Fruit fly (Drosophila melanogaster) whole organism, prepupa: Measurements from ENCODE around the gene CG5808.
A peak's percentile ranks its signal among the peaks of the same experiment; 100 is the strongest.

Experiments
- Blimp-1 ChIP-seq: fragments of 200-800 bp; sonication (Bioruptor generic); optimal IDR thresholded peaks from 3 replicates; lab custom pipeline; 2017; ENCODE audit warnings: missing biosample characterization, missing genetic modification characterization, mild to moderate bottlenecking, moderate library complexity, missing genetic modification reagents
- CG10631 ChIP-seq: fragments of 200-800 bp; sonication (Bioruptor generic); optimal IDR thresholded peaks from 2 replicates; lab custom pipeline; 2016; ENCODE audit warnings: missing biosample characterization, missing genetic modification characterization
- CG10669 ChIP-seq: fragments of 200-800 bp; sonication (Bioruptor generic); optimal IDR thresholded peaks from 3 replicates; lab custom pipeline; 2018; ENCODE audit warnings: missing biosample characterization, mild to moderate bottlenecking, missing genetic modification characterization, moderate library complexity
- CG11294 ChIP-seq: fragments of 200-800 bp; sonication (Bioruptor generic); IDR thresholded peaks from 2 replicates; pipeline ENCODE4 v1.3.6; 2022; ENCODE audit warnings: missing biosample characterization, missing genetic modification characterization
- CG11762 ChIP-seq: fragments of 200-800 bp; sonication (Bioruptor generic); optimal IDR thresholded peaks from 3 replicates; lab custom pipeline; 2016; ENCODE audit warnings: missing biosample characterization, missing genetic modification characterization; ENCODE audit not compliant: insufficient read depth
- CG16779 ChIP-seq: fragments of 200-800 bp; sonication (Bioruptor generic); optimal IDR thresholded peaks from 3 replicates; lab custom pipeline; 2017; ENCODE audit warnings: missing biosample characterization, mild to moderate bottlenecking, missing genetic modification characterization
- CG31627 ChIP-seq: fragments of 200-800 bp; sonication (Bioruptor generic); optimal IDR thresholded peaks from 3 replicates; lab custom pipeline; 2016; ENCODE audit warnings: missing biosample characterization, missing genetic modification characterization
- CG32006 ChIP-seq: fragments of 200-800 bp; sonication (Bioruptor generic); optimal IDR thresholded peaks from 3 replicates; lab custom pipeline; 2017; ENCODE audit warnings: missing biosample characterization, mild to moderate bottlenecking, missing genetic modification characterization
- CG34406 ChIP-seq: fragments of 200-800 bp; sonication (Bioruptor generic); optimal IDR thresholded peaks from 3 replicates; lab custom pipeline; 2016; ENCODE audit warnings: missing biosample characterization, missing genetic modification characterization
- CG3919 ChIP-seq: fragments of 200-800 bp; sonication (Bioruptor generic); optimal IDR thresholded peaks from 3 replicates; lab custom pipeline; 2016; ENCODE audit warnings: missing biosample characterization, missing genetic modification characterization
- CG4318 ChIP-seq: fragments of 200-800 bp; sonication (Bioruptor generic); optimal IDR thresholded peaks from 3 replicates; lab custom pipeline; 2017; ENCODE audit warnings: missing biosample characterization, mild to moderate bottlenecking, missing genetic modification characterization
- CG6163 ChIP-seq: fragments of 200-800 bp; sonication (Bioruptor generic); IDR thresholded peaks from 3 replicates; pipeline ENCODE4 v1.3.6; 2022; ENCODE audit warnings: missing biosample characterization, missing genetic modification characterization
- CG6792 ChIP-seq: fragments of 200-800 bp; sonication (Bioruptor generic); optimal IDR thresholded peaks from 3 replicates; lab custom pipeline; 2016; ENCODE audit warnings: missing biosample characterization, missing genetic modification characterization
- CG7368 ChIP-seq: fragments of 200-800 bp; sonication (Bioruptor generic); optimal IDR thresholded peaks from 3 replicates; lab custom pipeline; 2016; ENCODE audit warnings: missing biosample characterization, missing genetic modification characterization
- CG8119 ChIP-seq: fragments of 200-800 bp; sonication (Bioruptor generic); IDR thresholded peaks from 3 replicates; pipeline ENCODE4 v1.3.6; 2022; ENCODE audit warnings: missing biosample characterization, missing genetic modification characterization
- CG8319 ChIP-seq: fragments of 200-800 bp; sonication (Bioruptor generic); optimal IDR thresholded peaks from 3 replicates; lab custom pipeline; 2016; ENCODE audit warnings: missing biosample characterization, missing genetic modification characterization
- CG8632 ChIP-seq: fragments of 200-800 bp; sonication (Bioruptor generic); optimal IDR thresholded peaks from 3 replicates; lab custom pipeline; 2016; ENCODE audit warnings: missing biosample characterization, missing genetic modification characterization
- CG9139 ChIP-seq: fragments of 200-800 bp; sonication (Bioruptor generic); optimal IDR thresholded peaks from 3 replicates; lab custom pipeline; 2017; ENCODE audit warnings: missing biosample characterization, mild to moderate bottlenecking, missing genetic modification characterization
- Eip75B ChIP-seq: fragments of 200-800 bp; sonication (Bioruptor generic); optimal IDR thresholded peaks from 3 replicates; lab custom pipeline; 2016; ENCODE audit warnings: missing biosample characterization, missing genetic modification characterization
- Eip78C ChIP-seq: fragments of 200-800 bp; sonication (Bioruptor generic); peaks from one replicate; lab custom pipeline; 2016; ENCODE audit warnings: missing biosample characterization, missing genetic modification characterization
- Eip93F ChIP-seq: fragments of 200-800 bp; sonication (Bioruptor generic); optimal IDR thresholded peaks from 2 replicates; lab custom pipeline; 2016; ENCODE audit warnings: missing biosample characterization, mild to moderate bottlenecking, missing genetic modification characterization
- Ets21C ChIP-seq: fragments of 200-800 bp; sonication (Bioruptor generic); optimal IDR thresholded peaks from 3 replicates; lab custom pipeline; 2016; ENCODE audit warnings: missing biosample characterization, missing genetic modification characterization
- Ets96B ChIP-seq: fragments of 200-800 bp; optimal IDR thresholded peaks from 2 replicates; lab custom pipeline; 2019; ENCODE audit warnings: missing biosample characterization, mild to moderate bottlenecking, missing genetic modification characterization, moderate library complexity
- Gug ChIP-seq: fragments of 200-800 bp; sonication (Bioruptor generic); IDR thresholded peaks from 2 replicates; pipeline ENCODE4 v1.3.6; 2022; ENCODE audit warnings: missing biosample characterization, missing genetic modification characterization
- Hr38 ChIP-seq: sonication (Bioruptor generic); optimal IDR thresholded peaks from 2 replicates; lab custom pipeline; 2016; ENCODE audit warnings: missing biosample characterization, missing genetic modification characterization
- Hr39 ChIP-seq: fragments of 200-800 bp; sonication (Bioruptor generic); optimal IDR thresholded peaks from 2 replicates; lab custom pipeline; 2016; ENCODE audit warnings: missing biosample characterization, missing genetic modification characterization
- Lpt ChIP-seq: fragments of 200-800 bp; sonication (Bioruptor generic); optimal IDR thresholded peaks from 3 replicates; lab custom pipeline; 2016; ENCODE audit warnings: missing biosample characterization, missing genetic modification characterization
- Met ChIP-seq: fragments of 200-800 bp; sonication (Bioruptor generic); optimal IDR thresholded peaks from 3 replicates; lab custom pipeline; 2016; ENCODE audit warnings: missing biosample characterization, missing genetic modification characterization
- OdsH ChIP-seq: fragments of 200-800 bp; sonication (Bioruptor generic); optimal IDR thresholded peaks from 3 replicates; lab custom pipeline; 2016; ENCODE audit warnings: missing biosample characterization, missing genetic modification characterization
- Smox ChIP-seq: fragments of 200-800 bp; sonication (Bioruptor generic); optimal IDR thresholded peaks from 3 replicates; lab custom pipeline; 2016; ENCODE audit warnings: missing biosample characterization, missing genetic modification characterization
- Sox102F ChIP-seq: fragments of 200-800 bp; sonication (Bioruptor generic); optimal IDR thresholded peaks from 2 replicates; lab custom pipeline; 2016; ENCODE audit warnings: missing biosample characterization, mild to moderate bottlenecking, missing genetic modification characterization
- Sox14 ChIP-seq: fragments of 200-800 bp; sonication (Bioruptor generic); optimal IDR thresholded peaks from 3 replicates; lab custom pipeline; 2016; ENCODE audit warnings: missing biosample characterization, missing genetic modification characterization
- Sox15 ChIP-seq: fragments of 200-800 bp; sonication (Bioruptor generic); optimal IDR thresholded peaks from 3 replicates; lab custom pipeline; 2016; ENCODE audit warnings: missing biosample characterization, missing genetic modification characterization
- achi ChIP-seq: fragments of 200-800 bp; sonication (Bioruptor generic); optimal IDR thresholded peaks from 3 replicates; lab custom pipeline; 2016; ENCODE audit warnings: missing biosample characterization, missing genetic modification characterization
- acj6 ChIP-seq: fragments of 200-800 bp; sonication (Bioruptor generic); optimal IDR thresholded peaks from 3 replicates; lab custom pipeline; 2016; ENCODE audit warnings: missing biosample characterization, missing genetic modification characterization
- dac ChIP-seq: fragments of 200-800 bp; sonication (Bioruptor generic); optimal IDR thresholded peaks from 2 replicates; lab custom pipeline; 2017; ENCODE audit warnings: missing biosample characterization, mild to moderate bottlenecking, missing genetic modification characterization
- dsx ChIP-seq: fragments of 200-800 bp; optimal IDR thresholded peaks from 3 replicates; lab custom pipeline; 2019; ENCODE audit warnings: missing biosample characterization, mild to moderate bottlenecking, missing genetic modification characterization, moderate library complexity; ENCODE audit not compliant: poor library complexity, severe bottlenecking
- fd59A ChIP-seq: fragments of 200-800 bp; sonication (Bioruptor generic); optimal IDR thresholded peaks from 2 replicates; lab custom pipeline; 2017; ENCODE audit warnings: missing biosample characterization, mild to moderate bottlenecking, missing genetic modification characterization, missing genetic modification reagents
- lz ChIP-seq: fragments of 200-800 bp; sonication (Bioruptor generic); optimal IDR thresholded peaks from 3 replicates; lab custom pipeline; 2016; ENCODE audit warnings: missing biosample characterization, missing genetic modification characterization
- net ChIP-seq: fragments of 200-800 bp; sonication (Bioruptor generic); optimal IDR thresholded peaks from 3 replicates; lab custom pipeline; 2016; ENCODE audit warnings: missing biosample characterization, missing genetic modification characterization
- pdm3 ChIP-seq: fragments of 200-800 bp; sonication (Bioruptor generic); optimal IDR thresholded peaks from 3 replicates; lab custom pipeline; 2016; ENCODE audit warnings: missing biosample characterization, missing genetic modification characterization
- salr ChIP-seq, 2 experiments: fragments of 200-800 bp; sonication (Bioruptor generic); optimal IDR thresholded peaks; 3 replicates each; lab custom pipeline; 2016 to 2018; ENCODE audit warnings: missing biosample characterization in 2 of 2, missing genetic modification characterization in 2 of 2, mild to moderate bottlenecking in 1 of 2
- spab ChIP-seq: fragments of 200-800 bp; sonication (Bioruptor generic); optimal IDR thresholded peaks from 2 replicates; lab custom pipeline; 2017; ENCODE audit warnings: missing biosample characterization, mild to moderate bottlenecking, missing genetic modification characterization, missing genetic modification reagents
- svp ChIP-seq: fragments of 200-800 bp; sonication (Bioruptor generic); peaks from one replicate; lab custom pipeline; 2016; ENCODE audit warnings: missing biosample characterization, missing genetic modification characterization
- topi ChIP-seq: fragments of 200-800 bp; sonication (Bioruptor generic); optimal IDR thresholded peaks from 3 replicates; lab custom pipeline; 2016; ENCODE audit warnings: missing biosample characterization, missing genetic modification characterization
- vri ChIP-seq: fragments of 200-800 bp; sonication (Bioruptor generic); optimal IDR thresholded peaks from 3 replicates; lab custom pipeline; 2016; ENCODE audit warnings: missing biosample characterization, mild to moderate bottlenecking, missing genetic modification characterization

Gene CG5808

DNA sequence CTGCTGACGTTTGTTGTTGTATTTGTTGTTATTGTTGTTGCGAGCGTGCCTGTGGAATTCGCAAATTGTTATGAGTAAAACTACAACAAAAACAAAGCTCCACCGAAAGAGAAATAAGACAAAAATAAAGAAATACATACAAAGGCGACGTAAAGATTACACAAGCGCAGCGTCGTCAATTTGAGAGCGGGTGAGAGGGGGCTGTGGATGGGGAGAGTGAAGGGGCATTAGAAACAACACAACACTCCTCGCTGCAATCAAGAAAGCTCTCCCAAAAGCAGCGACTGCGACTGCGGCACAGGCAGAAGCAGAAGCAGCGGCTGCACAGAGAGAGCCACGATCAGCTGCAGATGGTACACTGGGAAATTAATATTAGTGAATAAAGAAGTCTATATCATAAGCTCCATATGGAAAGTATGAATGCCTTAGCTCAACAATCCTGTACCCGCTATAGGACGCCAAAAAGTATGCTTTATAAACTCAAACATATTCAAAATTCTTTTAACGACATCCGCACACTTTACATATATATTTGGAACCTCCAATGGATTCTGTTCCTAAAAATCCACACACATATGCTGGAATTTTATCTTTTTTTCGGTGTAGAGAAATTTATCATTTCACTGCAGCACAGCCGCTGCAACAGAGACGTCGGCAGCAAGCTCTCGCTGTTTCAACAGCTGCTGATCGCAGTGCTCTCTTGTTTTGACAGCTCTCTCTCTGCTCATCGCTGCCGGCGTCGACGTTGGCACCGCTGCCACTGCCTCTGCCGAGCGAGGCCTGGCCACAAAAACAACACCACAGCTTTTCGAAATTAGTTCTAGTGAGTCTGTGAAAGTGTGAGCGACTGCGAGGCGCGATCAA, 48.0 kb downstream of the CG5808 start, which contains the start of gene CG13631 (continued):
- TF ChIP-seq Blimp-1 (peak; percentile 81), dac (GFP tag; lab: Kevin White, UChicago) (peak; percentile 99), Sox102F (GFP tag; lab: Kevin White, UChicago) (peak; percentile 94), vri (peak; percentile 93), CG8632 (GFP tag; lab: Kevin White, UChicago) (peak; percentile 94), salr (GFP tag; optimal IDR thresholded peaks at IDR 0.05; lab: Kevin White, UChicago) (peak; percentile 70 to 99), CG9139 (GFP tag; lab: Kevin White, UChicago) (peak; percentile 66), CG11294 (peak; percentile 95), net (GFP tag; lab: Kevin White, UChicago) (peak; percentile 98), CG4318 (peak; percentile 99), CG8119 (peak; percentile 99), acj6 (GFP tag; lab: Kevin White, UChicago) (peak; percentile 98), Eip93F (peak; percentile 73), CG8319 (GFP tag; lab: Kevin White, UChicago) (peak; percentile 97)

- TF ChIP-seq CG31627 (GFP tag; lab: Kevin White, UChicago): no peak
- peak; percentile 49 for TF ChIP-seq svp (GFP tag; lab: Kevin White, UChicago)
- no peak for TF ChIP-seq CG10669 (GFP tag; lab: Kevin White, UChicago)
- TF ChIP-seq CG10631 (GFP tag; lab: Kevin White, UChicago): no peak
- peak; percentile 29 for TF ChIP-seq CG3919 (GFP tag; lab: Kevin White, UChicago)
- TF ChIP-seq CG11294: no peak
- TF ChIP-seq Eip75B (GFP tag; lab: Kevin White, UChicago): peak; percentile 84
- TF ChIP-seq Sox14 (GFP tag; lab: Kevin White, UChicago): no peak
- TF ChIP-seq Hr38 (GFP tag; lab: Kevin White, UChicago): no peak
- peak; percentile 23 for TF ChIP-seq achi (GFP tag; lab: Kevin White, UChicago)
- no peak for TF ChIP-seq Eip93F
- TF ChIP-seq spab (GFP tag; lab: Kevin White, UChicago): no peak
- no peak for TF ChIP-seq Hr39 (GFP tag; lab: Kevin White, UChicago)
- TF ChIP-seq fd59A (GFP tag; lab: Kevin White, UChicago): no peak
- no peak for TF ChIP-seq Ets96B (tag; lab: Kevin White, UChicago)
- peak; percentile 18 for TF ChIP-seq Lpt
- no peak; the same call in 2 of the 3 replicates for TF ChIP-seq CG8119
- peak; percentile 55 for TF ChIP-seq Met (GFP tag; lab: Kevin White, UChicago)
- TF ChIP-seq Gug (GFP tag; lab: Robert Waterston, UW): no peak
- TF ChIP-seq CG11762: no peak
- peak; percentile 4 for TF ChIP-seq lz
- TF ChIP-seq Ets21C (GFP tag; lab: Kevin White, UChicago): no peak
- TF ChIP-seq Blimp-1: peak; percentile 100
- TF ChIP-seq CG7368 (GFP tag; lab: Kevin White, UChicago): no peak
- 0 out of 3 replicates have a peak, but pooled peaks have one; percentile 42 for TF ChIP-seq CG6163 (GFP tag; lab: Robert Waterston, UW)
- no peak for TF ChIP-seq CG34406 (GFP tag; lab: Kevin White, UChicago)
- TF ChIP-seq topi (GFP tag; lab: Kevin White, UChicago): peak; percentile 54
- peak; percentile 21 for TF ChIP-seq OdsH
- TF ChIP-seq Sox15 (GFP tag; lab: Kevin White, UChicago): no peak
- no peak for TF ChIP-seq dsx (GFP tag; lab: Kevin White, UChicago)
- TF ChIP-seq CG9139 (GFP tag; lab: Kevin White, UChicago): no peak
- peak; percentile 57 for TF ChIP-seq Sox102F (GFP tag; lab: Kevin White, UChicago)
- TF ChIP-seq CG4318: no peak
- peak; percentile 58 for TF ChIP-seq Eip78C (GFP tag; lab: Kevin White, UChicago)
- TF ChIP-seq CG32006 (GFP tag; lab: Kevin White, UChicago): no peak
- TF ChIP-seq CG16779 (tag; lab: Kevin White, UChicago): no peak
- TF ChIP-seq CG6792 (GFP tag; lab: Kevin White, UChicago): no peak
- TF ChIP-seq Smox (GFP tag; lab: Kevin White, UChicago): no peak
- no peak for TF ChIP-seq pdm3
- no peak for TF ChIP-seq vri
Observed at dm6 chr3R:24767667-24768340, 49.0 kb downstream of the CG5808 start.
